Fruit fly (Drosophila melanogaster): ENCODE results near the gene Drsl2.
A peak's percentile ranks its signal among the peaks of the same experiment; 100 is the strongest.

Drsl2 gene

DNA sequence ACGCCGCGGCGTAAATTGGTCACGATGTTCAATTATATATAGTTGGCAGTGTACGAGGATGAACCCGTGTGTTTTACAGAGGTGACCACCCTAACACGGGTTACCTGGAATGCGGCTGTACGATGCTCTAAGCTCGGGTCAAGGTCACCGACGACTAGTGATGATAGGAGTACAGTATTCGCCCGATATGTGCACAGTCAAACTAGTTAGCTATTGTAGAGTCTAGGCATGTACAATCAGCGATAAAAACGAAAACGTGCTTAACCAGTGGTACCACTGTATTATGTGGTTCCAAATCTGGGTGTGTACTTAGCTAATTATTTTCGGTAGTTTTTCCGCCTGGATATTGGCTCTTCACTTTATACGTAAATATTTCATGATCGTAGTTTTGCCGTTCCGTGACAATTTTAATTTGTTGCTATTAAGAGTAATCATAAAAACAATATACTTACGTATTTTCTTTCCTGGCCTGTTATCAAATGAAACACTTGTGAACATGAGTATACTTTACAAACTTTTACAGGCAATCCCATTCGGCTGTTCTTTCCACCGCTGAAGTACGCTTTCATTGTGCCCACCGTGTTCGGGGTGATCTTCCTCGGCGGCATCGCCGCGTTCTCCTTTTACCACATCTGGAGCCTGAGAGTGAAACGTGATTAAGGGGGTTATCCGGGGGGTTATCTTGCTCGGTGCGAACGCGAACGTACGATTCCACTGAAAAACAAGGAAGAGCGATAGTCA lies 6.0 kb downstream of the Drsl2 start:
- TF ChIP-seq Abd-B (GFP tag; optimal IDR thresholded peaks at IDR 0.05) (no peak), h (GFP tag; optimal IDR thresholded peaks at IDR 0.05) (no peak), br (GFP tag; optimal IDR thresholded peaks at IDR 0.05) (peak; percentile 28), Jra (GFP tag; optimal IDR thresholded peaks at IDR 0.05) (peak; percentile 1), lola (GFP tag; optimal IDR thresholded peaks at IDR 0.05) (no peak), Rel (GFP tag; optimal IDR thresholded peaks at IDR 0.05) (no peak), Rel (tag; optimal IDR thresholded peaks at IDR 0.05) (peak; percentile 87), Sp1 (GFP tag; optimal IDR thresholded peaks at IDR 0.05) (peak; percentile 1), foxo (GFP tag; optimal IDR thresholded peaks at IDR 0.05) (peak in 1 of 2 experiments; percentile 5), rgr (GFP tag; optimal IDR thresholded peaks at IDR 0.05) (peak; percentile 29), Myc (optimal IDR thresholded peaks at IDR 0.05) (no peak)

DNA sequence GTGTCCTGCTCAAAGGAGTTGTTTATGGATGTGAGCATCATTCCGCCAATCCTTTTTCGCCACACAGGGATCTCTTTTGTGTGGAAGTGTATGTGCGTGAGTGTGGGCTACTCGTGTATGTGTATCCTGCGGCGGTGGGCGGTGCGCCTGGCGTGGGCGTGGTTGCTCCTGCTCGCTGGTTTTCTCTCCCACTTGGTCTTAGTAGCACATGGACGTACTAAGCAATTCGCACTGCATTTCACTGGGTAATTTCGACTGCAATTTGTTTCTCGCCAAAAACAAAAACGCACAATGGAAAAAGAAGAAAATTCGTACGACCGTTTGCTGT lies 11.4 kb downstream of the Drsl2 start:
- TF ChIP-seq Hnf4 (GFP tag; optimal IDR thresholded peaks at IDR 0.05), result no peak
- no peak for TF ChIP-seq Dfd (GFP tag; optimal IDR thresholded peaks at IDR 0.05)
- no peak for TF ChIP-seq pan (optimal IDR thresholded peaks at IDR 0.05)
- no peak for TF ChIP-seq fru (GFP tag; optimal IDR thresholded peaks at IDR 0.05)
- TF ChIP-seq h (GFP tag; optimal IDR thresholded peaks at IDR 0.05), result no peak
- TF ChIP-seq OdsH (GFP tag; optimal IDR thresholded peaks at IDR 0.05), result no peak
- TF ChIP-seq Sp1 (GFP tag; optimal IDR thresholded peaks at IDR 0.05), result no peak
- TF ChIP-seq usp (GFP tag; optimal IDR thresholded peaks at IDR 0.05), result no peak
- no peak for TF ChIP-seq Myc (optimal IDR thresholded peaks at IDR 0.05)
- no peak for TF ChIP-seq dsf (GFP tag; optimal IDR thresholded peaks at IDR 0.05; ENCODE audit: borderline replicate concordance)
- no peak for TF ChIP-seq br (GFP tag; optimal IDR thresholded peaks at IDR 0.05)
- TF ChIP-seq woc (GFP tag; optimal IDR thresholded peaks at IDR 0.05), result no peak
- TF ChIP-seq Jra (GFP tag; optimal IDR thresholded peaks at IDR 0.05), result no peak
- no peak for TF ChIP-seq Hr78 (GFP tag; optimal IDR thresholded peaks at IDR 0.05)

DNA sequence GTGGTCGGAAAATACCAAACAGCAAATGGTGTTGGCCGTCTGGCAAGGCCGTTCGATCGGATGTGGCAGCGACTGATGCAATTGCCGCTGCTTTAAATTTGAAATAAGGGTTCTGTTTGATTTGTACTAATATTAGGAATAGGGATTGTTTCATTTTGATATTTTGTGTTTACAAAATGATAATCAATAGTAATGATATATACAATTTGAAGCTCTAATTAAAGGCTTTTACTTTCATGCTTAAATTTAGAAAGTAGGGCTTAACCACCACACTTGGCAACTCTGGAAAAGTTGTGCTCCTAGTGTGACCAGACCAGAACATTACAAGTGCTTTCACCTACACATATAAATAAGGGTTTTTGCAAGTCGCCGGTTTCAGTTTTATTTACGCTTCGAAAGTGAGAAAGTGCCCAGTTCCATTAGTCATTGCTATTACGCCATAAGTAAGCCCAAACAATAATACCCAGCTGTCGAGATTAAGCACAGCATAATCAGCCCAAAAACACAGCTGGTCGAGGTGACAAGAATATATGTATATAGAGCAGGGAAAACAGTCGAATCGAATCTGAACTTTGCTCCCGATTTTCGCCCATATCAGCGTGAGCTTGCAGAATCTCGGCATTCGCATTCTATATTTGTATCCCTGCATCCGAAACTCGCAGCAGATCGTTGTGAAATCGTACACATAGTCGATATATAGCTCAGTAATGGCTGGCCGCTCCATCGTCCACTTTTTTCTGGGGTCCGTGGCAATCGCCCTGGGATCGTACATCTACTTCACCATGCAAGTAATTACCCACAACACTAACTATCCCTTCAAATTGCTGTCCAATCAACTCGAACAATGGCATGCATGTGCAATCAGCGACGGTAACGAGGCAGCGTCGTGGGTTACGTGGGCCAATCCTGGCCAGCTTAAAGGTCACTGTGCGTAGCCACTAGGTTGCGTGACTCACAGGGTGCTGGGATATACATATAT lies 12.1 kb downstream of the Drsl2 start, which contains the start of gene Gtpx:
TSS of gene Gtpx (plus strand) at position 341 of the 979 bp plus-strand sequence.
- TF ChIP-seq h (GFP tag; optimal IDR thresholded peaks at IDR 0.05) (peak; percentile 66), pan (optimal IDR thresholded peaks at IDR 0.05) (no peak), foxo (GFP tag; optimal IDR thresholded peaks at IDR 0.05) (peak in 1 of 2 experiments; percentile 68), Rel (GFP tag; optimal IDR thresholded peaks at IDR 0.05) (no peak), Rel (tag; optimal IDR thresholded peaks at IDR 0.05) (peak; percentile 70), GATAd (GFP tag; optimal IDR thresholded peaks at IDR 0.05) (no peak), dl (GFP tag; optimal IDR thresholded peaks at IDR 0.05; ENCODE audit: insufficient read depth in 1 of 2, partially characterized antibody in 2 of 2) (no peak), dmrt93B (GFP tag; optimal IDR thresholded peaks at IDR 0.05) (no peak), Vsx2 (GFP tag; optimal IDR thresholded peaks at IDR 0.05; ENCODE audit: partially characterized antibody) (no peak), Dfd (GFP tag; optimal IDR thresholded peaks at IDR 0.05) (no peak), brk (GFP tag; optimal IDR thresholded peaks at IDR 0.05) (no peak), woc (GFP tag; optimal IDR thresholded peaks at IDR 0.05) (no peak), CG9705 (GFP tag; optimal IDR thresholded peaks at IDR 0.05) (peak; percentile 56), Sp1 (GFP tag; optimal IDR thresholded peaks at IDR 0.05) (peak; percentile 47), OdsH (GFP tag; optimal IDR thresholded peaks at IDR 0.05) (no peak), rgr (GFP tag; optimal IDR thresholded peaks at IDR 0.05) (peak; percentile 43), Hnf4 (GFP tag; optimal IDR thresholded peaks at IDR 0.05) (peak; percentile 78), Jra (GFP tag; optimal IDR thresholded peaks at IDR 0.05) (no peak), Mio (GFP tag; optimal IDR thresholded peaks at IDR 0.05) (no peak), lola (GFP tag; optimal IDR thresholded peaks at IDR 0.05) (no peak), CG32264 (GFP tag; optimal IDR thresholded peaks at IDR 0.05) (no peak), usp (GFP tag; optimal IDR thresholded peaks at IDR 0.05) (no peak), N (GFP tag; optimal IDR thresholded peaks at IDR 0.05) (no peak), Hr78 (GFP tag; optimal IDR thresholded peaks at IDR 0.05) (no peak), Abd-B (GFP tag; optimal IDR thresholded peaks at IDR 0.05) (no peak), psq (GFP tag; optimal IDR thresholded peaks at IDR 0.05) (peak; percentile 37), ey (GFP tag; optimal IDR thresholded peaks at IDR 0.05) (peak; percentile 57), dsf (GFP tag; optimal IDR thresholded peaks at IDR 0.05; ENCODE audit: borderline replicate concordance) (no peak), jim (GFP tag; optimal IDR thresholded peaks at IDR 0.05) (no peak), Dif (GFP tag; optimal IDR thresholded peaks at IDR 0.05; ENCODE audit: partially characterized antibody) (no peak), fru (GFP tag; optimal IDR thresholded peaks at IDR 0.05) (peak; percentile 35), tai (GFP tag; optimal IDR thresholded peaks at IDR 0.05) (no peak), sv (GFP tag; optimal IDR thresholded peaks at IDR 0.05) (peak; percentile 25), Myc (optimal IDR thresholded peaks at IDR 0.05) (peak; percentile 76), HLH106 (tag; optimal IDR thresholded peaks at IDR 0.05) (peak; percentile 59), sage (GFP tag; optimal IDR thresholded peaks at IDR 0.05) (no peak), br (GFP tag; optimal IDR thresholded peaks at IDR 0.05) (peak; percentile 32), Hr83 (GFP tag; optimal IDR thresholded peaks at IDR 0.05; ENCODE audit: poor library complexity, severe bottlenecking) (peak; percentile 73), CrebA (GFP tag; optimal IDR thresholded peaks at IDR 0.05; ENCODE audit: borderline replicate concordance) (no peak)
